Worm (Caenorhabditis elegans): Measurements from ENCODE around the gene unc-62.

DNA sequence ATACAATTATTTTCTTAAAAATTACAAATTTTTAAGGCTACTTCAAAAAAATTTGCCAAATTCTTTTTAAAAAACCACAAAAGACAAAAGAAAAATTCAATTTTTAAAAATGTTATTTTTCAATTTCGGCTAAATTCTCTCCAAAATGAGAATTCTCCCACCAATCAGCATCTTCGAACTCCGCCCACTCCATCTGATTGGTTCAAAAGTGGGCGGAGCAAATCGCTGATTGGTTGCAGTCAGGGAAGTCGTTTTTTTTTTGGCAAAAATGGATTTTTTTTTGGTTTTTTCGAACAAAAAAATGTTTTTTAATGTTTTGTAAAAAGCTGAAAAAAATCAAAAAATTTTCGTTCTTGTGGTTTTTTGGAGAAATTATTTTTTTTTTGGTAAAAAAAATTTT, 42.6 kb downstream of the unc-62 start:
- TF ChIP-seq ceh-44 (GFP tag; IDR thresholded peaks at IDR 0.05) (no peak), tra-1 (GFP tag; IDR thresholded peaks at IDR 0.05) (no peak), hlh-30 (tag; optimal IDR thresholded peaks at IDR 0.05; ENCODE audit: insufficient read depth) (no peak), tag-97 (GFP tag; IDR thresholded peaks at IDR 0.05) (no peak), ztf-11 (tag; optimal IDR thresholded peaks at IDR 0.05) (no peak), aly-2 (tag; optimal IDR thresholded peaks at IDR 0.05) (no peak), skn-1 (tag; optimal IDR thresholded peaks at IDR 0.05) (no peak), lin-13 (GFP tag; optimal IDR thresholded peaks at IDR 0.05) (no peak)

Measured in whole organism, L4 larva.